Fruit fly (Drosophila melanogaster): ENCODE data around the gene sima.

DNA sequence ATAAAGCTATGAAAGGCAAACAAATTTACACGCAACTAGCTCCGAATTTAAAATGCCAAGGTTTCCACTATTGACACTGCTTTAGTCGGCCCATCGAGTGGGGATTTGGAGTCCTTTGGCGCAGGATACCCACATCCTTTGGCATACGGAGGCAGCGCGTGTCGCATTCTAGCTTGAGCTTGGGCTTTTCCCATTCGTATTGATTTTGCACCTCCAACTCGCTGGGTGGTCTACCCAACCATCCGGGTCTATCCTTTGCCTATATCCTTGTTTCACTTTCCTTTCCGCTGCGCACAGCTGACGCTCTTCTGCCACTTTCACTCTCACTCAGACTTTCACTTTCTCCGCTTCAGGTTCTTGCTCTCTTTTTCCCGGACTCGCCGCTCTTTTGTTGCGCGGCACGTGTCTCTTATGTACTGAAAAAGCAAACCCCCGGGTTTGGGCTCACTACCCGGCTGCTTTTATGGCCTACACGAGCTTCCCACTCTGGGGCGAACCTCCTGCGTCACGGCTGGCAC, 56.2 kb downstream of the sima start:
- TF ChIP-seq br (GFP tag; optimal IDR thresholded peaks at IDR 0.05) (no peak), ey (GFP tag; optimal IDR thresholded peaks at IDR 0.05) (no peak), lola (GFP tag; optimal IDR thresholded peaks at IDR 0.05) (no peak), psq (GFP tag; optimal IDR thresholded peaks at IDR 0.05) (no peak), foxo (GFP tag; optimal IDR thresholded peaks at IDR 0.05) (no peak), h (GFP tag; optimal IDR thresholded peaks at IDR 0.05) (no peak), Abd-B (GFP tag; optimal IDR thresholded peaks at IDR 0.05) (no peak), CG32264 (GFP tag; optimal IDR thresholded peaks at IDR 0.05) (no peak), rgr (GFP tag; optimal IDR thresholded peaks at IDR 0.05) (no peak), Myc (optimal IDR thresholded peaks at IDR 0.05) (no peak), woc (GFP tag; optimal IDR thresholded peaks at IDR 0.05) (no peak), Sp1 (GFP tag; optimal IDR thresholded peaks at IDR 0.05) (no peak)
